Worm (Caenorhabditis elegans) whole organism, L4 larva: ENCODE measurements around the gene rpl-42.

ENCODE experiments used
- ama-1 ChIP-seq: fragments of 150-350 bp; optimal IDR thresholded peaks from 2 replicates; lab custom pipeline; 2014; ENCODE audit warnings: inconsistent platforms, mixed read lengths
- unc-130 ChIP-seq: sonication (generic microtip); optimal IDR thresholded peaks from 2 replicates; lab custom pipeline; 2016; ENCODE audit warnings: missing genetic modification reagents, missing genetic modification characterization, missing compliant biosample characterization

- TF ChIP-seq ama-1 (lab: Kevin White, UChicago) (no peak), unc-130 (GFP tag; lab: Kevin White, UChicago) (no peak)
Observed at ce11 chrII:11132542-11132941, 40.0 kb downstream of the rpl-42 start, which contains the start of gene F40F8.11.
